Fruit fly (Drosophila melanogaster) whole organism, pupa: ENCODE data around the gene unc-119.

Experiments used
- CG10348 ChIP-seq: fragments of 200-800 bp; sonication (Bioruptor generic); IDR thresholded peaks from 2 replicates; pipeline ENCODE4 v1.3.6; 2022; ENCODE audit warnings: missing biosample characterization, missing genetic modification characterization
- CG12605 ChIP-seq: fragments of 200-800 bp; sonication (Bioruptor generic); IDR thresholded peaks from 2 replicates; pipeline ENCODE4 v1.3.6; 2022; ENCODE audit warnings: missing biosample characterization, missing genetic modification characterization
- CG13204 ChIP-seq: fragments of 200-800 bp; sonication (Bioruptor generic); optimal IDR thresholded peaks from 2 replicates; lab custom pipeline; 2018; ENCODE audit warnings: missing biosample characterization, mild to moderate bottlenecking, missing genetic modification characterization, moderate library complexity
- CG14655 ChIP-seq: fragments of 200-800 bp; sonication (Bioruptor generic); optimal IDR thresholded peaks from 3 replicates; lab custom pipeline; 2017; ENCODE audit warnings: mild to moderate bottlenecking, missing biosample characterization, missing genetic modification reagents, missing genetic modification characterization
- CG15710 ChIP-seq: fragments of 200-800 bp; sonication (Bioruptor generic); optimal IDR thresholded peaks from 2 replicates; lab custom pipeline; 2018; ENCODE audit warnings: missing biosample characterization, mild to moderate bottlenecking, missing genetic modification characterization, moderate library complexity
- CG17806 ChIP-seq: fragments of 200-800 bp; sonication (Bioruptor generic); optimal IDR thresholded peaks from 2 replicates; lab custom pipeline; 2018; ENCODE audit warnings: missing biosample characterization, mild to moderate bottlenecking, missing genetic modification characterization, moderate library complexity
- CG32121 ChIP-seq: fragments of 200-800 bp; sonication (Bioruptor generic); IDR thresholded peaks from 2 replicates; pipeline ENCODE4 v1.3.6; 2022; ENCODE audit warnings: missing biosample characterization, missing genetic modification characterization
- CG34367 ChIP-seq: fragments of 200-800 bp; sonication (Bioruptor generic); optimal IDR thresholded peaks from 2 replicates; lab custom pipeline; 2018; ENCODE audit warnings: missing biosample characterization, mild to moderate bottlenecking, missing genetic modification characterization
- CG4496 ChIP-seq: fragments of 200-800 bp; sonication (Bioruptor generic); IDR thresholded peaks from 3 replicates; pipeline ENCODE4 v1.3.6; 2022; ENCODE audit warnings: missing biosample characterization, missing genetic modification characterization
- CG8159 ChIP-seq: fragments of 200-800 bp; sonication (Bioruptor generic); optimal IDR thresholded peaks from 3 replicates; lab custom pipeline; 2018; ENCODE audit warnings: missing biosample characterization, mild to moderate bottlenecking, missing genetic modification characterization, moderate library complexity
- CG8301 ChIP-seq: fragments of 200-800 bp; sonication (Bioruptor generic); optimal IDR thresholded peaks from 2 replicates; lab custom pipeline; 2018; ENCODE audit warnings: missing biosample characterization, mild to moderate bottlenecking, missing genetic modification characterization
- CG9948 ChIP-seq: fragments of 200-800 bp; sonication (Bioruptor generic); optimal IDR thresholded peaks from 2 replicates; lab custom pipeline; 2018; ENCODE audit warnings: missing biosample characterization, mild to moderate bottlenecking, missing genetic modification characterization, moderate library complexity
- D1 ChIP-seq: fragments of 200-800 bp; sonication (Bioruptor generic); optimal IDR thresholded peaks from 2 replicates; lab custom pipeline; 2018; ENCODE audit warnings: missing biosample characterization, mild to moderate bottlenecking, missing genetic modification characterization, moderate library complexity
- EcR ChIP-seq: fragments of 200-800 bp; sonication (Bioruptor generic); optimal IDR thresholded peaks from 3 replicates; lab custom pipeline; 2019; ENCODE audit warnings: missing biosample characterization, missing genetic modification characterization, mild to moderate bottlenecking, moderate library complexity, missing genetic modification reagents
- Ets98B ChIP-seq: fragments of 200-800 bp; sonication (Bioruptor generic); IDR thresholded peaks from 2 replicates; pipeline ENCODE4 v1.3.6; 2022; ENCODE audit warnings: missing biosample characterization, missing genetic modification characterization
- Pif1A ChIP-seq: fragments of 200-800 bp; sonication (Bioruptor generic); optimal IDR thresholded peaks from 3 replicates; lab custom pipeline; 2016; ENCODE audit warnings: missing biosample characterization, missing genetic modification characterization
- Pif1B ChIP-seq: fragments of 200-800 bp; sonication (Bioruptor generic); optimal IDR thresholded peaks from 3 replicates; lab custom pipeline; 2016; ENCODE audit warnings: missing biosample characterization, missing genetic modification characterization
- Snoo ChIP-seq: fragments of 200-800 bp; sonication (Bioruptor generic); optimal IDR thresholded peaks from 3 replicates; lab custom pipeline; 2017; ENCODE audit warnings: missing biosample characterization, mild to moderate bottlenecking, missing genetic modification characterization, inconsistent platforms
- fd96Ca ChIP-seq: fragments of 200-800 bp; sonication (Bioruptor generic); IDR thresholded peaks from 3 replicates; pipeline ENCODE4 v1.3.6; 2022; ENCODE audit warnings: missing biosample characterization, missing genetic modification characterization
- gl ChIP-seq: fragments of 200-800 bp; sonication (Bioruptor generic); optimal IDR thresholded peaks from 2 replicates; lab custom pipeline; 2018; ENCODE audit warnings: missing biosample characterization, mild to moderate bottlenecking, missing genetic modification characterization
- rn ChIP-seq: fragments of 200-800 bp; sonication (Bioruptor generic); IDR thresholded peaks from 2 replicates; pipeline ENCODE4 v1.3.6; 2022; ENCODE audit warnings: missing biosample characterization, missing genetic modification characterization

unc-119 gene

DNA sequence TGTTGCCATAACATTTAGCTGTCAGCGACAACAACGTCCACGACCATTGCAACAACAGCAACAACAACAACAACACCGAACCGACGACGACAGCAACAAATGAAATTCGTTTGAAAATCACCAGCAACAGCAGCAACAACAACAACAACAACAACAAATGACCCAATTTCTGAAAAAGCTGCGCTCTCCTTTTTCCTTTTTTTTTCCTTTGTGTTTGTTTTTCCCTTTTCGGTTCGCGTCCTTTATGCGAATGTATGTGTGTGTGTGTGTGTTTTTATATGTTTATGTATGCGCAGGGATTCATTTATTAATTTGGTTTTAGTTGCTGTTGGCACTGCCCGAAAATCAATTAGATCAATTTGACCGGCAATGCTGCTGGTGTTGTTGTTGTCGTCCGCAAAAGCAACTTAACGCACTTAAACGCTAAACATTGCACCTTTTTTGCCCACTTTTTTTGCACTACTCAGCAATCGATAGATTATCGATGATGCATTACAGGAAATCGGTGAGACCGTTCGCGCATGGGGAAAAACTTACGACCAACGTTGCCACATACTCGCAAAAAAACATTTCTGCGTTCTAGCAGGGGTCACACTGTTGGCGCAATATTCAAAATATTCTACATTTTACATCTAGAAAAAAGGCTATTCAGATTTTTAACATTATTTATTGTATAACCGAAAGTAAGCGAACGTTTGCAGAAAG lies at the start of gene unc-119:
TSS of gene unc-119 (minus strand) at position 488 of the 705 bp plus-strand sequence.
- TF ChIP-seq Snoo (tag; lab: Kevin White, UChicago) (peak; percentile 3), CG32121 (no peak), Pif1B (GFP tag; lab: Kevin White, UChicago) (peak; percentile 9), rn (GFP tag; lab: Robert Waterston, UW) (no peak), CG12605 (GFP tag; lab: Robert Waterston, UW) (no peak; the same call in 1 of the 2 replicates), CG17806 (tag; lab: Kevin White, UChicago) (peak; percentile 7), CG34367 (peak; percentile 59), CG15710 (peak; percentile 56), CG10348 (no peak), fd96Ca (GFP tag; lab: Robert Waterston, UW) (no peak), D1 (tag; lab: Kevin White, UChicago) (peak; percentile 3), gl (peak; percentile 66), CG4496 (GFP tag; lab: Robert Waterston, UW) (peak; percentile 28; the same call in 1 of the 3 replicates), CG8159 (tag; lab: Kevin White, UChicago) (peak; percentile 5), Ets98B (GFP tag; lab: Robert Waterston, UW) (no peak), CG14655 (GFP tag; lab: Kevin White, UChicago) (no peak), EcR (GFP tag; lab: Kevin White, UChicago) (peak; percentile 33), CG9948 (tag; lab: Kevin White, UChicago) (peak; percentile 22), Pif1A (peak; percentile 38), CG13204 (GFP tag; lab: Kevin White, UChicago) (peak; percentile 59), CG8301 (tag; lab: Kevin White, UChicago) (no peak)

dm6 chrX:7340667-7341066 lies 49.6 kb upstream of the unc-119 start:
- TF ChIP-seq CG8301 (tag; lab: Kevin White, UChicago) (no peak), CG15710 (no peak), CG14655 (GFP tag; lab: Kevin White, UChicago) (no peak), CG10348 (no peak), CG12605 (GFP tag; lab: Robert Waterston, UW) (no peak), EcR (GFP tag; lab: Kevin White, UChicago) (no peak), D1 (tag; lab: Kevin White, UChicago) (no peak)

- no peak for TF ChIP-seq Pif1B (GFP tag; lab: Kevin White, UChicago)
- no peak for TF ChIP-seq CG14655 (GFP tag; lab: Kevin White, UChicago)
- no peak for TF ChIP-seq CG8301 (tag; lab: Kevin White, UChicago)
- TF ChIP-seq CG8159 (tag; lab: Kevin White, UChicago), result no peak
- TF ChIP-seq CG9948 (tag; lab: Kevin White, UChicago), result no peak
- no peak for TF ChIP-seq gl
Measured at dm6 chrX:7339610-7340326, 48.7 kb upstream of the unc-119 start.

DNA sequence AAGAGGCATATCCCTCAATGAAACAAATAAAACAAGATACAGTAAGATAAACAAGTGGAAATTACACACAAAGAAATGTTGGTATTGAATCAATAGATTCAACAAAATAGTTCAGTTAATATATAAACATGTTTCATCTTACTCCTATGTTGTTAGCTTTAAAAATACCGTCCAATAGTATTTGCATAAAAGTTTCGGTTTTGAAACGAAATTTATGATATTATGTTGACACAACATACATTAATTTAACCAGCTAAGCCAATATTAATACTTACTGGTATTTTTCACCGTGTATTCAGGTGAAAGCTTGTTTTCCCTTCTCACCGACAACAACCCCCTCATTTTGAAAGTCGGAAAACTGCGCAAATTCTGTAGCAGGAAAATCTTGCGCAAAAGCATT lies 47.4 kb upstream of the unc-119 start:
- TF ChIP-seq Pif1A (no peak), Snoo (tag; lab: Kevin White, UChicago) (no peak), CG14655 (GFP tag; lab: Kevin White, UChicago) (peak; percentile 41), gl (no peak), CG9948 (tag; lab: Kevin White, UChicago) (peak; percentile 0), Pif1B (GFP tag; lab: Kevin White, UChicago) (no peak), D1 (tag; lab: Kevin White, UChicago) (no peak), CG8301 (tag; lab: Kevin White, UChicago) (peak; percentile 50), CG8159 (tag; lab: Kevin White, UChicago) (peak; percentile 6), CG13204 (GFP tag; lab: Kevin White, UChicago) (no peak), CG32121 (no peak), CG15710 (no peak), EcR (GFP tag; lab: Kevin White, UChicago) (no peak), CG10348 (no peak), CG12605 (GFP tag; lab: Robert Waterston, UW) (no peak), Ets98B (GFP tag; lab: Robert Waterston, UW) (0 out of 2 replicates have a peak, but pooled peaks have one; percentile 12), rn (GFP tag; lab: Robert Waterston, UW) (no peak)

- no peak for TF ChIP-seq Snoo (tag; lab: Kevin White, UChicago)
- no peak for TF ChIP-seq Pif1B (GFP tag; lab: Kevin White, UChicago)
- no peak for TF ChIP-seq gl
- no peak for TF ChIP-seq CG4496 (GFP tag; lab: Robert Waterston, UW)
- no peak for TF ChIP-seq CG17806 (tag; lab: Kevin White, UChicago)
- no peak for TF ChIP-seq CG8159 (tag; lab: Kevin White, UChicago)
- no peak for TF ChIP-seq CG9948 (tag; lab: Kevin White, UChicago)
- no peak for TF ChIP-seq CG12605 (GFP tag; lab: Robert Waterston, UW)
- no peak for TF ChIP-seq Ets98B (GFP tag; lab: Robert Waterston, UW)
- TF ChIP-seq Pif1A, result no peak
- TF ChIP-seq EcR (GFP tag; lab: Kevin White, UChicago), result no peak
- no peak for TF ChIP-seq CG14655 (GFP tag; lab: Kevin White, UChicago)
Measured at dm6 chrX:7337975-7338374, 46.9 kb upstream of the unc-119 start.
